Fruit fly (Drosophila melanogaster) whole organism, embryonic: ENCODE data around the gene CG5214.

Experiments used
- B-H2 ChIP-seq: fragments of 200-800 bp; sonication (Bioruptor generic); optimal IDR thresholded peaks from 2 replicates; lab custom pipeline; 2018; ENCODE audit warnings: missing biosample characterization, mild to moderate bottlenecking, missing genetic modification characterization
- Blimp-1 ChIP-seq: fragments of 200-800 bp; sonication (Bioruptor generic); optimal IDR thresholded peaks from 3 replicates; lab custom pipeline; 2018; ENCODE audit warnings: missing biosample characterization, missing genetic modification characterization, mild to moderate bottlenecking, moderate library complexity, missing genetic modification reagents
- CG10431 ChIP-seq: fragments of 200-800 bp; sonication (Bioruptor generic); optimal IDR thresholded peaks from 3 replicates; lab custom pipeline; 2018; ENCODE audit warnings: missing biosample characterization, mild to moderate bottlenecking, missing genetic modification characterization
- CG12071 ChIP-seq: fragments of 200-800 bp; sonication (Bioruptor generic); optimal IDR thresholded peaks from 3 replicates; lab custom pipeline; 2018; ENCODE audit warnings: missing biosample characterization, mild to moderate bottlenecking, missing genetic modification characterization
- CG12744 ChIP-seq: fragments of 200-800 bp; sonication (Bioruptor generic); optimal IDR thresholded peaks from 2 replicates; lab custom pipeline; 2016; ENCODE audit warnings: missing biosample characterization, missing genetic modification characterization
- CG12769 ChIP-seq: fragments of 200-800 bp; sonication (Bioruptor generic); optimal IDR thresholded peaks from 2 replicates; lab custom pipeline; 2019; ENCODE audit warnings: missing biosample characterization, mild to moderate bottlenecking, missing genetic modification characterization, moderate library complexity
- CG13287 ChIP-seq: fragments of 200-800 bp; sonication (Bioruptor generic); IDR thresholded peaks from 2 replicates; pipeline ENCODE4 v1.3.6; 2022; ENCODE audit warnings: missing biosample characterization, missing genetic modification characterization; ENCODE audit not compliant: partially characterized antibody
- CG15696 ChIP-seq: fragments of 200-800 bp; sonication (Bioruptor generic); optimal IDR thresholded peaks from 2 replicates; lab custom pipeline; 2019; ENCODE audit warnings: missing biosample characterization, mild to moderate bottlenecking, missing genetic modification characterization, moderate library complexity
- CG17359 ChIP-seq: fragments of 200-800 bp; sonication (Bioruptor generic); optimal IDR thresholded peaks from 3 replicates; lab custom pipeline; 2018; ENCODE audit warnings: missing biosample characterization, mild to moderate bottlenecking, missing genetic modification characterization, moderate library complexity
- CG1832 ChIP-seq: fragments of 200-800 bp; sonication (Bioruptor generic); optimal IDR thresholded peaks from 2 replicates; lab custom pipeline; 2017; ENCODE audit warnings: missing biosample characterization, mild to moderate bottlenecking, missing genetic modification characterization, inconsistent platforms
- CG18764 ChIP-seq: fragments of 200-800 bp; sonication (Bioruptor generic); optimal IDR thresholded peaks from 3 replicates; lab custom pipeline; 2016; ENCODE audit warnings: missing biosample characterization, missing genetic modification characterization
- CG30020 ChIP-seq: fragments of 200-800 bp; optimal IDR thresholded peaks from 2 replicates; lab custom pipeline; 2019; ENCODE audit warnings: missing biosample characterization, mild to moderate bottlenecking, missing genetic modification characterization, moderate library complexity
- CG34422 ChIP-seq: fragments of 200-800 bp; sonication (Bioruptor generic); IDR thresholded peaks from 3 replicates; pipeline ENCODE4 v1.3.6; 2022; ENCODE audit warnings: missing biosample characterization, missing genetic modification characterization
- CG43689 ChIP-seq: fragments of 200-800 bp; sonication (Bioruptor generic); IDR thresholded peaks from 2 replicates; pipeline ENCODE4 v1.3.6; 2022; ENCODE audit warnings: missing biosample characterization, missing genetic modification characterization
- CG6272 ChIP-seq: fragments of 200-800 bp; sonication (Bioruptor generic); IDR thresholded peaks from 2 replicates; pipeline ENCODE4 v1.3.6; 2022; ENCODE audit warnings: missing biosample characterization, missing genetic modification characterization
- CG6683 ChIP-seq: fragments of 200-800 bp; sonication (Bioruptor generic); optimal IDR thresholded peaks from 2 replicates; lab custom pipeline; 2017; ENCODE audit warnings: missing biosample characterization, mild to moderate bottlenecking, missing genetic modification characterization, missing genetic modification reagents
- CG7271 ChIP-seq: fragments of 200-800 bp; sonication (Bioruptor generic); optimal IDR thresholded peaks from 2 replicates; lab custom pipeline; 2018; ENCODE audit warnings: missing biosample characterization, mild to moderate bottlenecking, missing genetic modification characterization, moderate library complexity
- CG7357 ChIP-seq: fragments of 200-800 bp; sonication (Bioruptor generic); IDR thresholded peaks from 3 replicates; pipeline ENCODE4 v1.3.6; 2022; ENCODE audit warnings: missing biosample characterization, missing genetic modification characterization
- CG8388 ChIP-seq: fragments of 200-800 bp; sonication (Bioruptor generic); optimal IDR thresholded peaks from 2 replicates; lab custom pipeline; 2019; ENCODE audit warnings: missing biosample characterization, mild to moderate bottlenecking, missing genetic modification characterization, moderate library complexity
- CG8944 ChIP-seq: fragments of 200-800 bp; sonication (Bioruptor generic); optimal IDR thresholded peaks from 3 replicates; lab custom pipeline; 2016; ENCODE audit warnings: missing biosample characterization, missing genetic modification characterization
- CG9437 ChIP-seq: fragments of 200-800 bp; sonication (Bioruptor generic); optimal IDR thresholded peaks from 2 replicates; lab custom pipeline; 2018; ENCODE audit warnings: missing biosample characterization, mild to moderate bottlenecking, missing genetic modification characterization
- CHES-1-like ChIP-seq: fragments of 200-800 bp; sonication (Bioruptor generic); optimal IDR thresholded peaks from 2 replicates; lab custom pipeline; 2016; ENCODE audit warnings: missing biosample characterization, missing genetic modification characterization
- CkIIα-i1 ChIP-seq: fragments of 200-800 bp; sonication (Bioruptor generic); IDR thresholded peaks from 2 replicates; pipeline ENCODE4 v1.3.6; 2022; ENCODE audit warnings: missing biosample characterization, missing genetic modification characterization
- D19A ChIP-seq: fragments of 200-800 bp; optimal IDR thresholded peaks from 3 replicates; lab custom pipeline; 2019; ENCODE audit warnings: missing biosample characterization, mild to moderate bottlenecking, missing genetic modification characterization, moderate library complexity
- Dip2 ChIP-seq: fragments of 200-800 bp; sonication (Bioruptor generic); IDR thresholded peaks from 2 replicates; pipeline ENCODE4 v1.3.6; 2022; ENCODE audit warnings: missing biosample characterization, missing genetic modification characterization
- Dll ChIP-seq: fragments of 200-800 bp; sonication (Bioruptor generic); IDR thresholded peaks from 4 replicates; pipeline ENCODE4 v1.3.6; 2022; ENCODE audit warnings: missing biosample characterization, missing genetic modification characterization; ENCODE audit not compliant: partially characterized antibody
- E2f2 ChIP-seq: fragments of 200-800 bp; sonication (Bioruptor generic); IDR thresholded peaks from 2 replicates; pipeline ENCODE4 v1.3.6; 2022; ENCODE audit warnings: missing biosample characterization, missing genetic modification characterization
- Fer1 ChIP-seq: fragments of 200-800 bp; sonication (Bioruptor generic); optimal IDR thresholded peaks from 2 replicates; lab custom pipeline; 2017; ENCODE audit warnings: missing biosample characterization, mild to moderate bottlenecking, missing genetic modification characterization
- Fer2 ChIP-seq: fragments of 200-800 bp; sonication (Bioruptor generic); optimal IDR thresholded peaks from 2 replicates; lab custom pipeline; 2018; ENCODE audit warnings: missing biosample characterization, mild to moderate bottlenecking, missing genetic modification characterization, moderate library complexity
- Hmr ChIP-seq: fragments of 200-800 bp; sonication (Bioruptor generic); optimal IDR thresholded peaks from 3 replicates; lab custom pipeline; 2017; ENCODE audit warnings: mild to moderate bottlenecking, missing biosample characterization, missing genetic modification reagents, missing genetic modification characterization
- Lim3 ChIP-seq: fragments of 200-800 bp; sonication (Bioruptor generic); IDR thresholded peaks from 2 replicates; pipeline ENCODE4 v1.3.6; 2022; ENCODE audit warnings: missing biosample characterization, missing genetic modification characterization
- PHDP ChIP-seq: fragments of 200-800 bp; sonication (Bioruptor generic); optimal IDR thresholded peaks from 3 replicates; lab custom pipeline; 2018; ENCODE audit warnings: missing biosample characterization, mild to moderate bottlenecking, missing genetic modification characterization, moderate library complexity
- Ptx1 ChIP-seq: fragments of 200-800 bp; sonication (Bioruptor generic); IDR thresholded peaks from 2 replicates; pipeline ENCODE4 v1.3.6; 2022; ENCODE audit warnings: missing biosample characterization, missing genetic modification characterization
- Sox100B ChIP-seq: fragments of 200-800 bp; sonication (Bioruptor generic); optimal IDR thresholded peaks from 3 replicates; lab custom pipeline; 2018; ENCODE audit warnings: missing biosample characterization, mild to moderate bottlenecking, missing genetic modification characterization
- az2 ChIP-seq: fragments of 200-800 bp; sonication (Bioruptor generic); optimal IDR thresholded peaks from 3 replicates; lab custom pipeline; 2016; ENCODE audit warnings: missing biosample characterization, missing genetic modification characterization
- bab2 ChIP-seq: fragments of 200-800 bp; sonication (Bioruptor generic); optimal IDR thresholded peaks from 2 replicates; lab custom pipeline; 2016; ENCODE audit warnings: missing biosample characterization, missing genetic modification characterization
- chn ChIP-seq: fragments of 200-800 bp; sonication (Bioruptor generic); optimal IDR thresholded peaks from 2 replicates; lab custom pipeline; 2016; ENCODE audit warnings: missing biosample characterization, missing genetic modification characterization
- crc ChIP-seq: fragments of 200-800 bp; sonication (Bioruptor generic); optimal IDR thresholded peaks from 2 replicates; lab custom pipeline; 2016; ENCODE audit warnings: missing biosample characterization, missing genetic modification characterization
- en ChIP-seq: fragments of 200-800 bp; sonication (Bioruptor generic); optimal IDR thresholded peaks from 2 replicates; lab custom pipeline; 2016; ENCODE audit warnings: missing biosample characterization, missing genetic modification characterization
- ewg ChIP-seq: fragments of 200-800 bp; sonication (Bioruptor generic); optimal IDR thresholded peaks from 3 replicates; lab custom pipeline; 2017; ENCODE audit warnings: mild to moderate bottlenecking, missing biosample characterization, missing genetic modification reagents, missing genetic modification characterization
- gcm ChIP-seq: fragments of 200-800 bp; sonication (Bioruptor generic); optimal IDR thresholded peaks from 2 replicates; lab custom pipeline; 2019; ENCODE audit warnings: missing biosample characterization, mild to moderate bottlenecking, missing genetic modification characterization, moderate library complexity
- gt ChIP-seq: fragments of 200-800 bp; sonication (Bioruptor generic); IDR thresholded peaks from 2 replicates; pipeline ENCODE4 v1.3.6; 2022; ENCODE audit warnings: missing biosample characterization, missing genetic modification characterization
- ham ChIP-seq: fragments of 200-800 bp; sonication (Bioruptor generic); IDR thresholded peaks from 2 replicates; pipeline ENCODE4 v1.3.6; 2022; ENCODE audit warnings: missing biosample characterization, missing genetic modification characterization
- hbn ChIP-seq: fragments of 200-800 bp; sonication (Bioruptor generic); IDR thresholded peaks from 2 replicates; pipeline ENCODE4 v1.3.6; 2022; ENCODE audit warnings: missing biosample characterization, missing genetic modification characterization; ENCODE audit not compliant: partially characterized antibody
- pho ChIP-seq: fragments of 200-800 bp; sonication (Bioruptor generic); optimal IDR thresholded peaks from 2 replicates; lab custom pipeline; 2016; ENCODE audit warnings: missing biosample characterization, missing genetic modification characterization
- pum ChIP-seq: fragments of 200-800 bp; sonication (Bioruptor generic); optimal IDR thresholded peaks from 2 replicates; lab custom pipeline; 2016; ENCODE audit warnings: missing biosample characterization, missing genetic modification characterization
- schlank ChIP-seq: fragments of 200-800 bp; sonication (Bioruptor generic); optimal IDR thresholded peaks from 2 replicates; lab custom pipeline; 2018; ENCODE audit warnings: missing biosample characterization, mild to moderate bottlenecking, missing genetic modification characterization
- tx ChIP-seq: fragments of 200-800 bp; sonication (Bioruptor generic); optimal IDR thresholded peaks from 2 replicates; lab custom pipeline; 2016; ENCODE audit warnings: missing biosample characterization, missing genetic modification characterization
- usp ChIP-seq: fragments of >200 bp; optimal IDR thresholded peaks from 2 replicates; lab custom pipeline; 2017; ENCODE audit warnings: missing biosample characterization, missing genetic modification characterization
- wor ChIP-seq: fragments of 200-800 bp; sonication (Bioruptor generic); IDR thresholded peaks from 2 replicates; pipeline ENCODE4 v1.3.6; 2022; ENCODE audit warnings: missing biosample characterization, missing genetic modification characterization
- zen2 ChIP-seq: fragments of 200-800 bp; sonication (Bioruptor generic); IDR thresholded peaks from 3 replicates; pipeline ENCODE4 v1.3.6; 2022; ENCODE audit warnings: missing biosample characterization, missing genetic modification characterization; ENCODE audit not compliant: partially characterized antibody

CG5214 gene

DNA sequence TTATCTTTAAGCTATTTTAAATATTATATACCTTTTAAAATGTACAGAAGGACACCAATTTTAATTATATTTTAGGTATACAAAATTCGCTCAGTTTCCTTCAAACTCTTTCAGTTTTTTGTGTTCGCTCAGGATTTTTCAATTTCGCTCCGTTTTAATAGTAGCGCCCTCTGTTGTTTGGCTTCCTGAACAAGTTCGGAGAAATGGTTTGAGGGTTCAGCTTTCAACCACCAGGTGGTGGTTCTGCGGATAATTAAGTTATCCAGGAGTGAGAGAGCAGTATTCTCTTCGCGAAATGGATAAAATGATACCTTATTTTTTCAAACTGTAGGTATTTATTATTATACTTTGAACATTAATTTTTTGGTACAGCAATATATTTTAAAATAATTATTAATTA is 24.9 kb downstream of the CG5214 start (continued):
- TF ChIP-seq Lim3 (GFP tag; lab: Robert Waterston, UW) (no peak), CG9437 (peak; percentile 41), E2f2 (no peak), gt (GFP tag; lab: Robert Waterston, UW) (no peak), CG1832 (GFP tag; lab: Kevin White, UChicago) (no peak), PHDP (tag; lab: Kevin White, UChicago) (no peak), CHES-1-like (GFP tag; lab: Kevin White, UChicago) (no peak), Dip2 (no peak), CG8944 (GFP tag; lab: Kevin White, UChicago) (no peak), Ptx1 (GFP tag; lab: Robert Waterston, UW) (peak; percentile 43; the same call in 1 of the 2 replicates), CG34422 (GFP tag; lab: Robert Waterston, UW) (peak; percentile 13; the same call in 1 of the 3 replicates), CG6683 (GFP tag; lab: Kevin White, UChicago) (no peak), Fer2 (tag; lab: Kevin White, UChicago) (peak; percentile 45), Sox100B (GFP tag; lab: Kevin White, UChicago) (peak; percentile 72), CG12071 (peak; percentile 82), CG7271 (tag; lab: Kevin White, UChicago) (peak; percentile 88), ham (GFP tag; lab: Robert Waterston, UW) (no peak), CG15696 (peak; percentile 81), zen2 (GFP tag; lab: Robert Waterston, UW) (no peak), ewg (GFP tag; lab: Kevin White, UChicago) (peak; percentile 65), CG17359 (tag; lab: Kevin White, UChicago) (no peak), hbn (GFP tag; lab: Robert Waterston, UW) (no peak), CG13287 (GFP tag; lab: Robert Waterston, UW) (no peak), CG43689 (GFP tag; lab: Robert Waterston, UW) (no peak), tx (GFP tag; lab: Kevin White, UChicago) (no peak), pho (GFP tag; lab: Kevin White, UChicago) (no peak), chn (GFP tag; lab: Kevin White, UChicago) (peak; percentile 73), Hmr (GFP tag; lab: Kevin White, UChicago) (peak; percentile 65), CG12769 (tag; lab: Kevin White, UChicago) (no peak), D19A (tag; lab: Kevin White, UChicago) (no peak), schlank (no peak), crc (GFP tag; lab: Kevin White, UChicago) (no peak), CG10431 (GFP tag; lab: Kevin White, UChicago) (peak; percentile 86), bab2 (GFP tag; lab: Kevin White, UChicago) (no peak), CkIIα-i1 (GFP tag; lab: Robert Waterston, UW) (no peak), pum (peak; percentile 50), az2 (peak; percentile 82), en (GFP tag; lab: Kevin White, UChicago) (peak; percentile 64), CG8388 (peak; percentile 61), wor (GFP tag; lab: Robert Waterston, UW) (no peak), gcm (GFP tag; lab: Kevin White, UChicago) (no peak), B-H2 (GFP tag; lab: Kevin White, UChicago) (no peak), usp (GFP tag; lab: Kevin White, UChicago) (no peak), Dll (GFP tag; lab: Robert Waterston, UW) (no peak), CG12744 (GFP tag; lab: Kevin White, UChicago) (peak; percentile 37), CG6272 (GFP tag; lab: Robert Waterston, UW) (no peak), Fer1 (GFP tag; lab: Kevin White, UChicago) (no peak), CG30020 (tag; lab: Kevin White, UChicago) (no peak), CG18764 (GFP tag; lab: Kevin White, UChicago) (peak; percentile 82), CG7357 (GFP tag; lab: Robert Waterston, UW) (no peak), Blimp-1 (no peak)
